Worm (Caenorhabditis elegans): Measurements from ENCODE around the gene F54D5.4.
A peak's percentile ranks its signal among the peaks of the same experiment; 100 is the strongest.

Gene F54D5.4

DNA sequence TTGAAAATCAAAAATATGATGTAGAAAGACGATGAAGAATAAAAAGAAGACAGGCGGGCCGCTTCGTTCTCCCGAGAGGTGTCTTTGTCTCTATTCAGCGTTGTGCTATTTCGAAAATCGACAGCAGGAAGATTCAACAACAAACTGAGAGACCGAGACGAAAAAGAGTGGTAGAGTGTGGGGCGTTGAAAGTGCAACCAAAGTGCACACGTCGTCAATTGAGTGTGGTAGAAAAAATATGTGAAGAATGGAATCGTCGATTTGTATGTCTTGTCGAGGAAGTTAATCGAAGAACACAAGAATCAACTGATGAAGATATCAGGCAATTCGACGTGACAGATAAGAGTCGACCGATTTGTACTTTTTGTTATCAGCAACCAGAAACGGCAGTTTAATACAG lies 49.6 kb downstream of the F54D5.4 start (continued):
- TF ChIP-seq F49E8.2 (tag; optimal IDR thresholded peaks at IDR 0.05; ENCODE audit: borderline replicate concordance) (no peak), lsy-2 (tag; optimal IDR thresholded peaks at IDR 0.05) (peak; percentile 48 to 64), lin-1 (GFP tag; IDR thresholded peaks at IDR 0.05) (peak; percentile 18; the same call in 1 of the 2 replicates), daf-16 (GFP tag; optimal IDR thresholded peaks at IDR 0.05) (no peak), daf-16 (tag; optimal IDR thresholded peaks at IDR 0.05) (peak; percentile 53), nhr-11 (tag; optimal IDR thresholded peaks at IDR 0.05) (peak; percentile 28), nhr-42 (GFP tag; IDR thresholded peaks at IDR 0.05) (no peak), aly-2 (tag; optimal IDR thresholded peaks at IDR 0.05) (no peak), lin-38 (GFP tag; IDR thresholded peaks at IDR 0.05) (peak; percentile 23; the same call in 1 of the 2 replicates), arid-1 (GFP tag; conservative IDR thresholded peaks at IDR 0.05) (no peak), T20F7.1 (GFP tag; optimal IDR thresholded peaks at IDR 0.05) (no peak), dve-1 (tag; optimal IDR thresholded peaks at IDR 0.05; ENCODE audit: insufficient read depth) (peak; percentile 68), mdl-1 (tag; optimal IDR thresholded peaks at IDR 0.05) (peak in 1 of 2 experiments; percentile 73), dmd-6 (GFP tag; IDR thresholded peaks at IDR 0.05) (peak; percentile 85), ZK546.5 (tag; optimal IDR thresholded peaks at IDR 0.05) (no peak), hlh-11 (tag; optimal IDR thresholded peaks at IDR 0.05) (peak; percentile 71), lin-39 (tag; optimal IDR thresholded peaks at IDR 0.05) (no peak), nhr-48 (tag; optimal IDR thresholded peaks at IDR 0.05) (peak; percentile 82), mxl-2 (GFP tag; conservative IDR thresholded peaks at IDR 0.05) (no peak)

- TF ChIP-seq vab-7 (GFP tag; IDR thresholded peaks at IDR 0.05) (peak; percentile 60; the same call in 1 of the 2 replicates), unc-130 (GFP tag; optimal IDR thresholded peaks at IDR 0.05) (no peak), dmd-6 (GFP tag; IDR thresholded peaks at IDR 0.05) (peak; percentile 91), lim-7 (GFP tag; IDR thresholded peaks at IDR 0.05) (peak; percentile 32; the same call in 1 of the 2 replicates), spr-1 (tag; optimal IDR thresholded peaks at IDR 0.05) (peak; percentile 46), lin-13 (GFP tag; optimal IDR thresholded peaks at IDR 0.05) (peak; percentile 53), nhr-42 (GFP tag; IDR thresholded peaks at IDR 0.05) (peak; percentile 63; the same call in 1 of the 2 replicates), ceh-62 (tag; optimal IDR thresholded peaks at IDR 0.05) (no peak), F26F4.8 (GFP tag; conservative IDR thresholded peaks at IDR 0.05) (no peak), aha-1 (tag) (peak; percentile 96), mxl-3 (GFP tag; optimal IDR thresholded peaks at IDR 0.05) (peak; percentile 93), lin-38 (GFP tag; IDR thresholded peaks at IDR 0.05) (peak; percentile 73), lin-29 (GFP tag; IDR thresholded peaks at IDR 0.05) (no peak), hlh-30 (tag; optimal IDR thresholded peaks at IDR 0.05; ENCODE audit: insufficient read depth) (peak; percentile 88), Y105C5A.15 (GFP tag; IDR thresholded peaks at IDR 0.05) (no peak), lir-3 (tag; optimal IDR thresholded peaks at IDR 0.05) (peak; percentile 9), ceh-32 (tag; optimal IDR thresholded peaks at IDR 0.05; ENCODE audit: poor library complexity) (peak; percentile 16), zfp-2 (tag; optimal IDR thresholded peaks at IDR 0.05) (peak; percentile 40), nhr-10 (tag; optimal IDR thresholded peaks at IDR 0.05) (peak; percentile 90), duxl-1 (tag; optimal IDR thresholded peaks at IDR 0.05; ENCODE audit: poor library complexity) (peak; percentile 8), Y48G9A.11 (GFP tag; IDR thresholded peaks at IDR 0.05) (no peak), F44E2.7 (GFP tag; IDR thresholded peaks at IDR 0.05) (no peak), skn-1 (tag; optimal IDR thresholded peaks at IDR 0.05) (no peak), zag-1 (tag; optimal IDR thresholded peaks at IDR 0.05) (no peak), nhr-48 (tag; optimal IDR thresholded peaks at IDR 0.05) (peak; percentile 90), mdt-29 (GFP tag; IDR thresholded peaks at IDR 0.05) (peak; percentile 45; the same call in 1 of the 2 replicates), attf-4 (tag; optimal IDR thresholded peaks at IDR 0.05) (no peak), zip-11 (GFP tag; IDR thresholded peaks at IDR 0.05) (no peak), lsy-2 (tag; optimal IDR thresholded peaks at IDR 0.05) (peak; percentile 64 to 70), madf-5 (GFP tag; IDR thresholded peaks at IDR 0.05) (0 out of 4 replicates have a peak, but pooled peaks of 1 of the 2 experiments have one; percentile 41), lin-15B (tag; optimal IDR thresholded peaks at IDR 0.05) (no peak), nhr-41 (GFP tag; IDR thresholded peaks at IDR 0.05) (no peak), dmd-9 (GFP tag; IDR thresholded peaks at IDR 0.05) (no peak), T26A8.4 (GFP tag; IDR thresholded peaks at IDR 0.05) (peak; percentile 75; the same call in 1 of the 2 replicates), aly-2 (tag; optimal IDR thresholded peaks at IDR 0.05) (no peak), egl-43 (GFP tag; IDR thresholded peaks at IDR 0.05) (peak; percentile 84), dve-1 (tag; optimal IDR thresholded peaks at IDR 0.05; ENCODE audit: insufficient read depth) (peak; percentile 76)
Observed at ce11 chrII:11619895-11620439, 50.3 kb downstream of the F54D5.4 start.
